Worm (Caenorhabditis elegans) whole organism, L4/young adult: ENCODE data around the gene R13A5.7.
"Not testable (repeated sequence)": the region's sequence is repeated elsewhere in the genome, so short reads cannot be mapped to it uniquely, and the experiment has no call there.

ENCODE experiments used
- W03F9.2 ChIP-seq: fragments of 150-350 bp; optimal IDR thresholded peaks from 2 replicates; lab custom pipeline; 2014; ENCODE audit warnings: missing biosample characterization, missing genetic modification characterization
- dao-5 ChIP-seq: sonication (generic microtip); optimal IDR thresholded peaks from 2 replicates; lab custom pipeline; 2016; ENCODE audit warnings: missing genotype, missing genetic modification characterization, moderate library complexity, missing compliant biosample characterization
- him-1 ChIP-seq: sonication (generic microtip); optimal IDR thresholded peaks from 2 replicates; lab custom pipeline; 2016; ENCODE audit warnings: missing genotype, missing genetic modification reagents, missing genetic modification characterization, missing compliant biosample characterization

R13A5.7 gene

DNA sequence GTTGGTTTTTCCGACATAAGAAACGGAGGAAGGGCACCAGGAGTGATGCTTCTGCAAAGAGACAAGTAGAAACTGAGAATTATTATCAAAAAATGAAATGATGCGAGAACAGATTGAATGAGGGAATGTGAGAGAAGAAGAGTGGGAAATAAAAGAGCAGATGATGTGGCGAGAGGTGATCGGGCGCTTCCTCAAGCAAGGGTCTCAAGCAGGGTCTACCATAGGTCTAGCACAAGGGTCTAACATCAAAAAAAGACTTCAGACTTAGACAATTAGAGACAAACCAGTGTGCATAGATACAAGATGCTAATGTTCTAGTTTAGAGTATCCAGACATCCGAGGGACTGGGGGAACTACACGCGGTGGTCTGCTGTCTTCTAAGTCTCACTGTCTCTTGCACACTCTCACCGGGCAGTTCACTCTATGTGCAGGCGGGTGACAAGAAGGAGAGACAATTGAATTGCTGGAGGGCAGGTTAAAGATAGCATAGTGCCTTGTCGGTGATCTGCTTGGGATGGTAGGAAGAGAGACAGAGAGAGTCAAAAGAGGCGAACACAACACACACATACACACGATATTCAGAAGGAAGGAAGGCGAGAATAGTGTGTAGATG lies at the start of gene R13A5.7:
Gene R13A5.7 (minus strand): TSS at position 51 of the 613 bp plus-strand sequence.
- TF ChIP-seq dao-5 (tag; lab: Kevin White, UChicago) = no peak
- peak; percentile 66 for TF ChIP-seq W03F9.2 (tag; lab: Kevin White, UChicago)
- TF ChIP-seq him-1 (tag; lab: Kevin White, UChicago) = peak; percentile 78

- TF ChIP-seq him-1 (tag; lab: Kevin White, UChicago) (no peak), W03F9.2 (tag; lab: Kevin White, UChicago) (no peak), dao-5 (tag; lab: Kevin White, UChicago) (no peak)
These were observed 48.4 kb upstream of the R13A5.7 start for ce11 chrIII:7618294-7618693.

DNA sequence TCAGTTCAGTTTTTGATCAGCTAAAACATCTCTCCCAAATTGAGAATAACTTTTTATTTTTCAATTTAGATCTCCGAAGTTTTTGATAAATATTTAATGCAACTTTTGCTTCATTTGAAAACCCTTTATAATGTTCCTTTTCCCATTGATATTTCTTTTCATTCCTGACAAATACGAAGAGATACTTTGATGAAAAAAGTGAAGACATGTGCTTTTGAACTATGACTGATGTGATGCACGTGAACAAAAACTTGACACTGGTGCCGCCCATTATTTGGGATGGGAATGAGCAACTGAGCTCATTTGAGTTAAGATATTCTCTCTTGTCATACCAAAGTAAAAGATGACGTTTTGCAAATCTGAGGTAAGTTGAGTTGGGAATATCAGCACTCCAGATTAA lies 46.3 kb upstream of the R13A5.7 start, which contains the start of gene T04A6.1:
Gene T04A6.1 (plus strand): TSS at position 301 of the 400 bp plus-strand sequence.
- TF ChIP-seq him-1 (tag; lab: Kevin White, UChicago) (no peak), dao-5 (tag; lab: Kevin White, UChicago) (no peak), W03F9.2 (tag; lab: Kevin White, UChicago) (no peak)

- TF ChIP-seq him-1 (tag; lab: Kevin White, UChicago) (no peak), W03F9.2 (tag; lab: Kevin White, UChicago) (no peak), dao-5 (tag; lab: Kevin White, UChicago) (no peak)
These were observed 44.6 kb upstream of the R13A5.7 start, which contains the start of gene T04A6.2 for ce11 chrIII:7614530-7614929. Gene T04A6.2, plus strand, starts transcription at chrIII:7614830.

- TF ChIP-seq dao-5 (tag; lab: Kevin White, UChicago) (no peak), W03F9.2 (tag; lab: Kevin White, UChicago) (no peak), him-1 (tag; lab: Kevin White, UChicago) (no peak)
These were observed 39.2 kb upstream of the R13A5.7 start, which contains the start of gene nsph-4.3 for ce11 chrIII:7609168-7609567. Gene nsph-4.3, minus strand, starts transcription at chrIII:7609268.

- TF ChIP-seq dao-5 (tag; lab: Kevin White, UChicago) (no peak), him-1 (tag; lab: Kevin White, UChicago) (no peak), W03F9.2 (tag; lab: Kevin White, UChicago) (no peak)
These were observed 38.3 kb upstream of the R13A5.7 start, which contains the start of gene T04A6.3 for ce11 chrIII:7608223-7608622. Gene T04A6.3, minus strand, starts transcription at chrIII:7608323.

ce11 chrIII:7594482-7594881 lies 24.5 kb upstream of the R13A5.7 start, which contains the start of gene Y80D4G.2:
Gene Y80D4G.2, minus strand, starts transcription at chrIII:7594582.
- TF ChIP-seq dao-5, him-1, W03F9.2 (tag; lab: Kevin White, UChicago): not testable (repeated sequence)

- TF ChIP-seq him-1 (tag; lab: Kevin White, UChicago) (no peak), W03F9.2 (tag; lab: Kevin White, UChicago) (no peak), dao-5 (tag; lab: Kevin White, UChicago) (no peak)
These were observed 23.5 kb upstream of the R13A5.7 start, which contains the start of gene R13A5.11 for ce11 chrIII:7593285-7593928. Gene R13A5.11, minus strand, starts transcription at chrIII:7593335.

DNA sequence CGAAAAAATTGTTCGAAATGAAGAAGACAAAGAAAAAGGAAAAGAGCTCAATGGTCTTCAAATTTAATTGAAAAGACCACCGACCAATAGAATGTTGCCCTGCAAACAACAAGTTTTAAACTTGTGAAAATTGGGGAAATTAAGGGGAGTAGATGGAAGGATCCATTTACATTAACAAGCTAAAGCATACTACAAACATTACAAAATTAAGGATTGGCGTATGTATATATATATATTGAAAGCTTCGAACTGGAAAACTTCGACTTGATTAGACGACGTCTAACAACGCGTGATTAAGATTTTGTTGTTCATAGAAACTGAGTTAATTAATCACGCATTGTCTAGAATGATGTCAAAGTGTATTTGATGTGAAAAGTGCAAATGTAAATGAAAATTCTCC lies 18.3 kb upstream of the R13A5.7 start, which contains the start of gene R13A5.15:
Gene R13A5.15 (minus strand): TSS at position 101 of the 400 bp plus-strand sequence.
- TF ChIP-seq W03F9.2 (tag; lab: Kevin White, UChicago) = no peak
- no peak for TF ChIP-seq him-1 (tag; lab: Kevin White, UChicago)

DNA sequence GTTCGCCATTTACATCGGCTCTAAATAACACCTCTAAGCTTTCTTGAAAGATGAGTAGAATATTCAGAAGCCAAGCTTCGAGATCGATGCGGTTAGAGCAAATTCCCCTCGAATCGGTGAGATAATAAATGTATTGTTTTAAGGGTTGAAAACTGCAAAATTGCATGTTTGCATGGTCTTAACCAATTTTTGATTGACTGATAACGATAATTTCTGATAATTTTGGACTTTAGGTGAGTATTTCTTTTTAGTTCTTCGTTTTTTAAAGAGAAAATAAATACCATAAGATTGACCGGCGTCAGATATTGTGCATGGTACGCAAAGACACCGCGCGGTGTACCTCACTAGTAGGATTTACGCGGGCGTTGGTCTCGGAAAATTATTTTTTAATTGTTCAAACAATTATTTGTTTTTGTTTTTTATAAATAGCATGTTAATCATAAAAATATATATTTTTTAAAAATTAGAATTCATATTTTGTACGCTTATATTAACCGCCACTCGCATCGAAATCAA lies 14.3 kb upstream of the R13A5.7 start, which contains the start of gene cup-5:
Gene cup-5 (plus strand): TSS at position 51 of the 516 bp plus-strand sequence.
- no peak for TF ChIP-seq dao-5 (tag; lab: Kevin White, UChicago)
- TF ChIP-seq W03F9.2 (tag; lab: Kevin White, UChicago) = peak; percentile 21
- TF ChIP-seq him-1 (tag; lab: Kevin White, UChicago) = peak; percentile 25

DNA sequence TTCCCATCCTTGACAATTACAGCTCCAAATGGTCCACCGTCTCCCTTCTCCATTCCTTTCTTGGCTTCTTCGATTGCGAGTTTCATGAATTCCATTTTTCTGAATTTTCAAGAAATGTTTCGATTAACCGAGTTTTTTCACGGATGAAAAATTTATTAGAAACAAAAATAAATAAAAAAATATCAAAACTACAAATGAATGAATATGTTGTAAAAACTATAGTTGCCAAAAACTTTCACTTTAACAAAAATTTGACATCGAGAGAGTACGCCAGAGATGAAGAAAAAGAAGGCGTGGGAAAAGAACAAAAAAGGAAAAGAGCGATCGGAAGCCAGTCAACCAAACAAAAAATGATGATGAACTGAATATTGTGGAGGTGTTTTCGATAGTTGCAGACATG lies 13.0 kb upstream of the R13A5.7 start, which contains the start of gene R13A5.10:
Gene R13A5.10 (minus strand): TSS at position 101 of the 400 bp plus-strand sequence.
- TF ChIP-seq dao-5 (tag; lab: Kevin White, UChicago) = no peak
- TF ChIP-seq him-1 (tag; lab: Kevin White, UChicago) = no peak
- TF ChIP-seq W03F9.2 (tag; lab: Kevin White, UChicago) = no peak

DNA sequence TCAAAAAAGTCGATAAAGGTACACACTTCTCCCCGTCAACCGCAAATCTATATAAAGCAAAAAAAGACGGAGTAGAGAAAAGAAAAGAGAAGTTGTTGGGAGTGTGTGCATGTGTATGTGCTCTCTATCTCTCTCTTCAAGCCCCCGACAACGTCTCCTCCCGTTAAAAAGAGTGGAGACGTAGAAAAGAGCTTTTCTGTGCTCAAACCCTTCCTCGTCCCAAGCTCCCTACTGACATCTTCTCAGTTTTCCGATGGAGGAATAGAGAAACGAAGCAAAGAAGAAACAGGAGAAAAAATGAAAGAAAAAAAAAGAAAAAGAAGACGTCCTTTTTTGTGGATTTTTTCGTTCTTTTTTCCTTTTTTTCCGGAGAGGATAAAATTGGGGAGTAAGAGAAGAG lies 10.7 kb upstream of the R13A5.7 start:
- no peak for TF ChIP-seq W03F9.2 (tag; lab: Kevin White, UChicago)
- TF ChIP-seq him-1 (tag; lab: Kevin White, UChicago) = peak; percentile 48

DNA sequence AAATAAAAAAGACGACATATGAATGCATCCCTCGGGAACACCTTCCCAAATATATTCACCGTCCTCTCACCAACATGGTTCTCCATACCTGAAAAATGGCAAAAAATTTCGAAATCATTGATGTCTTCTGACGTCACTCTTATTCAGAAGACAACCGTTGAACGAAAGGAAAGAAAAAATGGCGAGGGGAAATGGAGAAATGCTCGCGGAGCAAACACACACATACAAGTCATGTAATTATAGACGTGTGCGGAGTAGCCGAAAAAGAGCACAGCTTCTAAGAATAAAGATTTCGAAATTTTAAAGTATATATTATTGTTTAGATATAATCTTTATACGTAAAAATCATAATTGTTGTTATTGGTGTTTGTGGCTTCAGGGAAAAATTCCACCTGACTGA lies 9.4 kb upstream of the R13A5.7 start, which contains the start of gene mfsd-6:
Gene mfsd-6 (minus strand): TSS at position 88 of the 400 bp plus-strand sequence.
- TF ChIP-seq him-1 (tag; lab: Kevin White, UChicago) = no peak
- TF ChIP-seq W03F9.2 (tag; lab: Kevin White, UChicago) = no peak
- no peak for TF ChIP-seq dao-5 (tag; lab: Kevin White, UChicago)
